Fruit fly (Drosophila melanogaster): ENCODE data around the gene Arc42.

Gene Arc42

dm6 chr3R:19877427-19878076 lies at the start of gene Arc42, which contains the start of gene CG17186:
TSS of gene Arc42 (plus strand) at chr3R:19877737.
TSS of gene CG17186 (minus strand) at chr3R:19877514.
- TF ChIP-seq bab1 (GFP tag; optimal IDR thresholded peaks at IDR 0.05) (peak; percentile 62), CG7045 (GFP tag; optimal IDR thresholded peaks at IDR 0.05) (no peak), tj (GFP tag; optimal IDR thresholded peaks at IDR 0.05) (no peak), pad (GFP tag; optimal IDR thresholded peaks at IDR 0.05) (peak; percentile 6), CG7101 (tag; optimal IDR thresholded peaks at IDR 0.05) (no peak), CG5204 (GFP tag; optimal IDR thresholded peaks at IDR 0.05) (no peak), CG14711 (tag; optimal IDR thresholded peaks at IDR 0.05) (peak; percentile 33), cnc (optimal IDR thresholded peaks at IDR 0.05) (no peak), CG33017 (tag; optimal IDR thresholded peaks at IDR 0.05) (no peak), kay (GFP tag; ENCODE audit: borderline replicate concordance) (no peak), Mnt (GFP tag; optimal IDR thresholded peaks at IDR 0.05) (peak; percentile 63), CG12768 (GFP tag; optimal IDR thresholded peaks at IDR 0.05) (peak; percentile 66), ovo (GFP tag; optimal IDR thresholded peaks at IDR 0.05) (no peak), Clk (GFP tag; optimal IDR thresholded peaks at IDR 0.05) (no peak), Hr96 (GFP tag; optimal IDR thresholded peaks at IDR 0.05) (no peak), cic (GFP tag; optimal IDR thresholded peaks at IDR 0.05) (no peak), CG1620 (GFP tag; optimal IDR thresholded peaks at IDR 0.05) (peak; percentile 29), CG11617 (GFP tag; optimal IDR thresholded peaks at IDR 0.05) (peak; percentile 28), toe (GFP tag; optimal IDR thresholded peaks at IDR 0.05) (no peak), Crg-1 (GFP tag; optimal IDR thresholded peaks at IDR 0.05) (peak; percentile 20)

DNA sequence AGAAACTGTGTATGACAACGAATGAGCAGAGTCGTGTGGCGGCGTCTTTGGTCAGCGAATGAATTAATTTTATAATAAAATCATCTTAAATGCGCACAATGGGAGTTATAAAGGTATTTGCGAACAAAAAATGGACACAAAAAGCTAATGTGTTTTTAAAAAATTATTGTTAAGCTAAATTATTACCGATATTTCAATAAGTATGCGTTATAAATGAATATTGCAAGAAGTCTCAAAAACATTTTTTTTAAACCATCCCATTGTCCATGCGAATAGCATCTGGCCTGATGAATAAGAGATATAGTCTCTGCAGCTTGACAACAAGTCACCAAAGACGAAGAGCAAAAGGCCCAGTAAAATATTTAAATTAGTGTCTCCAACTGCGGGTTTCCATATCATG lies 46.6 kb upstream of the Arc42 start:
- TF ChIP-seq Clk (GFP tag; optimal IDR thresholded peaks at IDR 0.05) = no peak
- TF ChIP-seq cnc (optimal IDR thresholded peaks at IDR 0.05) = no peak
- no peak for TF ChIP-seq tj (GFP tag; optimal IDR thresholded peaks at IDR 0.05)
- no peak for TF ChIP-seq ovo (GFP tag; optimal IDR thresholded peaks at IDR 0.05)
- no peak for TF ChIP-seq CG7101 (tag; optimal IDR thresholded peaks at IDR 0.05)
- TF ChIP-seq bab1 (GFP tag; optimal IDR thresholded peaks at IDR 0.05) = no peak
- TF ChIP-seq CG11617 (GFP tag; optimal IDR thresholded peaks at IDR 0.05) = no peak
- TF ChIP-seq CG14711 (tag; optimal IDR thresholded peaks at IDR 0.05) = no peak
- TF ChIP-seq CG1620 (GFP tag; optimal IDR thresholded peaks at IDR 0.05) = no peak
- no peak for TF ChIP-seq toe (GFP tag; optimal IDR thresholded peaks at IDR 0.05)
- no peak for TF ChIP-seq kay (GFP tag; ENCODE audit: borderline replicate concordance)
- no peak for TF ChIP-seq CG5204 (GFP tag; optimal IDR thresholded peaks at IDR 0.05)
- TF ChIP-seq CG7045 (GFP tag; optimal IDR thresholded peaks at IDR 0.05) = no peak

dm6 chr3R:19833546-19833945 lies 44.0 kb upstream of the Arc42 start:
- TF ChIP-seq kay (GFP tag; ENCODE audit: borderline replicate concordance) (peak; percentile 11), CG1620 (GFP tag; optimal IDR thresholded peaks at IDR 0.05) (no peak)

dm6 chr3R:19833963-19834362 lies 43.6 kb upstream of the Arc42 start:
- TF ChIP-seq Hr96 (GFP tag; optimal IDR thresholded peaks at IDR 0.05) = no peak
- TF ChIP-seq Crg-1 (GFP tag; optimal IDR thresholded peaks at IDR 0.05) = no peak
- TF ChIP-seq CG33017 (tag; optimal IDR thresholded peaks at IDR 0.05) = no peak
- no peak for TF ChIP-seq CG14711 (tag; optimal IDR thresholded peaks at IDR 0.05)
- TF ChIP-seq cnc (optimal IDR thresholded peaks at IDR 0.05) = no peak
- no peak for TF ChIP-seq CG11617 (GFP tag; optimal IDR thresholded peaks at IDR 0.05)
- TF ChIP-seq CG7045 (GFP tag; optimal IDR thresholded peaks at IDR 0.05) = no peak
- TF ChIP-seq toe (GFP tag; optimal IDR thresholded peaks at IDR 0.05) = no peak
- TF ChIP-seq Mnt (GFP tag; optimal IDR thresholded peaks at IDR 0.05) = no peak
- no peak for TF ChIP-seq Clk (GFP tag; optimal IDR thresholded peaks at IDR 0.05)
- TF ChIP-seq cic (GFP tag; optimal IDR thresholded peaks at IDR 0.05) = no peak
- TF ChIP-seq ovo (GFP tag; optimal IDR thresholded peaks at IDR 0.05) = no peak

- TF ChIP-seq bab1 (GFP tag; optimal IDR thresholded peaks at IDR 0.05) (no peak), CG1620 (GFP tag; optimal IDR thresholded peaks at IDR 0.05) (no peak), cnc (optimal IDR thresholded peaks at IDR 0.05) (no peak), Crg-1 (GFP tag; optimal IDR thresholded peaks at IDR 0.05) (no peak)
These were observed 42.6 kb upstream of the Arc42 start for dm6 chr3R:19834982-19835381.

dm6 chr3R:19836687-19837086 lies 40.9 kb upstream of the Arc42 start, which contains the start of gene bnl:
TSS of gene bnl (minus strand) at chr3R:19836817.
- peak; percentile 16 for TF ChIP-seq CG7101 (tag; optimal IDR thresholded peaks at IDR 0.05)
- TF ChIP-seq Mnt (GFP tag; optimal IDR thresholded peaks at IDR 0.05) = peak; percentile 62
- TF ChIP-seq bab1 (GFP tag; optimal IDR thresholded peaks at IDR 0.05) = peak; percentile 54
- peak; percentile 31 for TF ChIP-seq tj (GFP tag; optimal IDR thresholded peaks at IDR 0.05)
- peak; percentile 29 for TF ChIP-seq CG33017 (tag; optimal IDR thresholded peaks at IDR 0.05)
- TF ChIP-seq CG7045 (GFP tag; optimal IDR thresholded peaks at IDR 0.05) = no peak
- no peak for TF ChIP-seq kay (GFP tag; ENCODE audit: borderline replicate concordance)
- TF ChIP-seq Clk (GFP tag; optimal IDR thresholded peaks at IDR 0.05) = no peak
- TF ChIP-seq CG11617 (GFP tag; optimal IDR thresholded peaks at IDR 0.05) = no peak
- TF ChIP-seq cnc (optimal IDR thresholded peaks at IDR 0.05) = no peak
- TF ChIP-seq pad (GFP tag; optimal IDR thresholded peaks at IDR 0.05) = peak; percentile 6
- no peak for TF ChIP-seq toe (GFP tag; optimal IDR thresholded peaks at IDR 0.05)
- no peak for TF ChIP-seq Hr96 (GFP tag; optimal IDR thresholded peaks at IDR 0.05)
- TF ChIP-seq CG5204 (GFP tag; optimal IDR thresholded peaks at IDR 0.05) = no peak
- TF ChIP-seq CG1620 (GFP tag; optimal IDR thresholded peaks at IDR 0.05) = no peak
- TF ChIP-seq cic (GFP tag; optimal IDR thresholded peaks at IDR 0.05) = peak; percentile 32
- no peak for TF ChIP-seq ovo (GFP tag; optimal IDR thresholded peaks at IDR 0.05)
- TF ChIP-seq CG12768 (GFP tag; optimal IDR thresholded peaks at IDR 0.05) = peak; percentile 36
- TF ChIP-seq CG14711 (tag; optimal IDR thresholded peaks at IDR 0.05) = no peak
- TF ChIP-seq Crg-1 (GFP tag; optimal IDR thresholded peaks at IDR 0.05) = no peak
